Fruit fly (Drosophila melanogaster) whole organism, pupa: ENCODE data around the gene Noc3.

Experiments
- CG10348 ChIP-seq: fragments of 200-800 bp; sonication (Bioruptor generic); IDR thresholded peaks from 2 replicates; pipeline ENCODE4 v1.3.6; 2022; ENCODE audit warnings: missing biosample characterization, missing genetic modification characterization
- CG12605 ChIP-seq: fragments of 200-800 bp; sonication (Bioruptor generic); IDR thresholded peaks from 2 replicates; pipeline ENCODE4 v1.3.6; 2022; ENCODE audit warnings: missing biosample characterization, missing genetic modification characterization
- CG13204 ChIP-seq: fragments of 200-800 bp; sonication (Bioruptor generic); optimal IDR thresholded peaks from 2 replicates; lab custom pipeline; 2018; ENCODE audit warnings: missing biosample characterization, mild to moderate bottlenecking, missing genetic modification characterization, moderate library complexity
- CG14655 ChIP-seq: fragments of 200-800 bp; sonication (Bioruptor generic); optimal IDR thresholded peaks from 3 replicates; lab custom pipeline; 2017; ENCODE audit warnings: mild to moderate bottlenecking, missing biosample characterization, missing genetic modification reagents, missing genetic modification characterization
- CG15710 ChIP-seq: fragments of 200-800 bp; sonication (Bioruptor generic); optimal IDR thresholded peaks from 2 replicates; lab custom pipeline; 2018; ENCODE audit warnings: missing biosample characterization, mild to moderate bottlenecking, missing genetic modification characterization, moderate library complexity
- CG17806 ChIP-seq: fragments of 200-800 bp; sonication (Bioruptor generic); optimal IDR thresholded peaks from 2 replicates; lab custom pipeline; 2018; ENCODE audit warnings: missing biosample characterization, mild to moderate bottlenecking, missing genetic modification characterization, moderate library complexity
- CG32121 ChIP-seq: fragments of 200-800 bp; sonication (Bioruptor generic); IDR thresholded peaks from 2 replicates; pipeline ENCODE4 v1.3.6; 2022; ENCODE audit warnings: missing biosample characterization, missing genetic modification characterization
- CG34367 ChIP-seq: fragments of 200-800 bp; sonication (Bioruptor generic); optimal IDR thresholded peaks from 2 replicates; lab custom pipeline; 2018; ENCODE audit warnings: missing biosample characterization, mild to moderate bottlenecking, missing genetic modification characterization
- CG4496 ChIP-seq: fragments of 200-800 bp; sonication (Bioruptor generic); IDR thresholded peaks from 3 replicates; pipeline ENCODE4 v1.3.6; 2022; ENCODE audit warnings: missing biosample characterization, missing genetic modification characterization
- CG8159 ChIP-seq: fragments of 200-800 bp; sonication (Bioruptor generic); optimal IDR thresholded peaks from 3 replicates; lab custom pipeline; 2018; ENCODE audit warnings: missing biosample characterization, mild to moderate bottlenecking, missing genetic modification characterization, moderate library complexity
- CG8301 ChIP-seq: fragments of 200-800 bp; sonication (Bioruptor generic); optimal IDR thresholded peaks from 2 replicates; lab custom pipeline; 2018; ENCODE audit warnings: missing biosample characterization, mild to moderate bottlenecking, missing genetic modification characterization
- CG9948 ChIP-seq: fragments of 200-800 bp; sonication (Bioruptor generic); optimal IDR thresholded peaks from 2 replicates; lab custom pipeline; 2018; ENCODE audit warnings: missing biosample characterization, mild to moderate bottlenecking, missing genetic modification characterization, moderate library complexity
- D1 ChIP-seq: fragments of 200-800 bp; sonication (Bioruptor generic); optimal IDR thresholded peaks from 2 replicates; lab custom pipeline; 2018; ENCODE audit warnings: missing biosample characterization, mild to moderate bottlenecking, missing genetic modification characterization, moderate library complexity
- EcR ChIP-seq: fragments of 200-800 bp; sonication (Bioruptor generic); optimal IDR thresholded peaks from 3 replicates; lab custom pipeline; 2019; ENCODE audit warnings: missing biosample characterization, missing genetic modification characterization, mild to moderate bottlenecking, moderate library complexity, missing genetic modification reagents
- Ets98B ChIP-seq: fragments of 200-800 bp; sonication (Bioruptor generic); IDR thresholded peaks from 2 replicates; pipeline ENCODE4 v1.3.6; 2022; ENCODE audit warnings: missing biosample characterization, missing genetic modification characterization
- Pif1A ChIP-seq: fragments of 200-800 bp; sonication (Bioruptor generic); optimal IDR thresholded peaks from 3 replicates; lab custom pipeline; 2016; ENCODE audit warnings: missing biosample characterization, missing genetic modification characterization
- Pif1B ChIP-seq: fragments of 200-800 bp; sonication (Bioruptor generic); optimal IDR thresholded peaks from 3 replicates; lab custom pipeline; 2016; ENCODE audit warnings: missing biosample characterization, missing genetic modification characterization
- Snoo ChIP-seq: fragments of 200-800 bp; sonication (Bioruptor generic); optimal IDR thresholded peaks from 3 replicates; lab custom pipeline; 2017; ENCODE audit warnings: missing biosample characterization, mild to moderate bottlenecking, missing genetic modification characterization, inconsistent platforms
- fd96Ca ChIP-seq: fragments of 200-800 bp; sonication (Bioruptor generic); IDR thresholded peaks from 3 replicates; pipeline ENCODE4 v1.3.6; 2022; ENCODE audit warnings: missing biosample characterization, missing genetic modification characterization
- gl ChIP-seq: fragments of 200-800 bp; sonication (Bioruptor generic); optimal IDR thresholded peaks from 2 replicates; lab custom pipeline; 2018; ENCODE audit warnings: missing biosample characterization, mild to moderate bottlenecking, missing genetic modification characterization
- rn ChIP-seq: fragments of 200-800 bp; sonication (Bioruptor generic); IDR thresholded peaks from 2 replicates; pipeline ENCODE4 v1.3.6; 2022; ENCODE audit warnings: missing biosample characterization, missing genetic modification characterization

Gene Noc3

DNA sequence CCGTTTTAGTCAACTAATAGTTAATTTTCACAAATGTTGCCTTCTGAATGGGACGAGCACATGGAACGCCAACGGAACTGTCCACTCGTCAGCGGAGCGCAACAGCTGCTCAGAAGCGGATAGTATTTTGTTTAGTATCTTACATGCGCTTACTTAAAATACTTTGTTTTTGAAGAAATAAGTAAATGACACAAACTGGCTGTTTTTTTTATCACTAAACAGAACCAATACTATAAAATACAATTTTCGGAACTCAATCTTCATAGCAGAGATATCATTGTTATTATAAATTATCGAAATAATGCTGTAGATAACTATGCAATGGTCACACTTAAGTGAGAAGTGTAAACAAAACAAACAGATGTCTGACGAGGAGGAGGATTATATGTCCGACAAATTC is at the start of gene Noc3, which contains the start of gene CG10053:
Gene Noc3, minus strand, starts transcription at position 81 of the 400 bp plus-strand sequence.
Gene CG10053, plus strand, starts transcription at position 202 of the 400 bp plus-strand sequence.
- no peak for TF ChIP-seq CG32121 (GFP tag; lab: Robert Waterston, UW)
- TF ChIP-seq CG8159 (tag; lab: Kevin White, UChicago), result no peak
- no peak for TF ChIP-seq EcR (GFP tag; lab: Kevin White, UChicago)
- TF ChIP-seq Pif1B (GFP tag; lab: Kevin White, UChicago), result no peak
- no peak for TF ChIP-seq CG14655 (GFP tag; lab: Kevin White, UChicago)
- TF ChIP-seq CG17806 (tag; lab: Kevin White, UChicago), result no peak
- TF ChIP-seq Ets98B (GFP tag; lab: Robert Waterston, UW), result no peak
- no peak for TF ChIP-seq CG34367 (tag; lab: Kevin White, UChicago)
- no peak for TF ChIP-seq CG15710 (tag; lab: Kevin White, UChicago)
- TF ChIP-seq CG10348 (GFP tag; lab: Robert Waterston, UW), result no peak
- no peak for TF ChIP-seq CG13204 (GFP tag; lab: Kevin White, UChicago)
- no peak for TF ChIP-seq CG9948
- no peak for TF ChIP-seq gl (tag; lab: Kevin White, UChicago)
- no peak for TF ChIP-seq fd96Ca (GFP tag; lab: Robert Waterston, UW)
- TF ChIP-seq Snoo, result no peak
- TF ChIP-seq CG12605, result no peak

DNA sequence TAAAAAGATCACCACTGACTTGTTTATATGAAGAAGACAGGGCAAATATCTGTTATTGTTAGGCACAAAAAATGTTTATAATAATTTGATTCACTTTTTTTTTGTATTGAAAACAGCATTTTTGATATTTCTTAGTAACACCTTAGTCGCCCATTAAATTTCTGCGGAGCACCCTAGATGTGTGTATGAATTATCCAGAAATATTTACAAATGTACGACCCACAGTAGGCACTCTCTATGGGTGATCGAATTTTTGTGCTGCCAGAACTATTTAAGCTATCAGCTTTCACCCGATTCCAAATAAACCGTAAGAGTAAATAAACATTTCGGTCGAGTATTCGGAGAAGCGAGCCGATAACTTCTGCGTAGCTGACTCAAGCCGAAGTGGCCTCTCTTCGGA is 38.9 kb upstream of the Noc3 start, which contains the start of gene RacGAP84C:
Gene RacGAP84C, plus strand, starts transcription at position 301 of the 400 bp plus-strand sequence.
- TF ChIP-seq CG4496 (GFP tag; lab: Robert Waterston, UW) (no peak), CG14655 (GFP tag; lab: Kevin White, UChicago) (no peak), CG12605 (no peak), EcR (GFP tag; lab: Kevin White, UChicago) (no peak), Snoo (no peak), Pif1B (GFP tag; lab: Kevin White, UChicago) (no peak), Ets98B (GFP tag; lab: Robert Waterston, UW) (no peak), CG9948 (no peak), Pif1A (GFP tag; lab: Kevin White, UChicago) (no peak), rn (no peak), CG17806 (tag; lab: Kevin White, UChicago) (no peak), D1 (tag; lab: Kevin White, UChicago) (no peak), fd96Ca (GFP tag; lab: Robert Waterston, UW) (no peak)

DNA sequence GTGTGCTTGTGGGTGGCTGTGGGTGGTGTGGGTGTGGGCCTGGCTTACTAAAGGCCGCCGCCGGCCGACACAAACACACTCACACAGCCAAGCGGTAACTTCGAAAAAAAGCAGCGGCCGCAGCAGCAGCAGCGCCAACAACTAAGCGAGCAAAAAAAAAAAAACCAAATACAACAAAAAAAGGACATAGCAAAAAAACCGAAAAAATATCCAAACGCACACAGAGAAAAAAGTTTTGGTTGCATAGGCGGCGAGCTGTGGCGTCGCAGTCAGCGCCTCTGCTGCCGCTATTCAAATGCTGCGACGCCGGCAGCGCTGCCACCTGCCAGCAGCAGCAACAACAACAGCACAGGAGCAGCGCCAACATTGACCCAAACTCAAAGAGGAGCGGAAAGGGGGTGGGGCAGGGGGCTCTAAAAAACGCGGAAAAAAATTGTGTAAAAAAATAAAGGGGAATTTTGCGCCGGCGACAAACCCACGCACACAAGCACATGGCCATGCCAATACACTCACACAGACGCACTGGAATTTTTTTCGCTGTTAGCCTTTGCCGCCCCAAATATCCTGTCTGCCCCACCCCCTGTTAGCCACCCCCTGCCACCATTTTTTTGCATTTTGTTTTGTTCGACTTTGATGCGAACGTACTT is 35.6 kb upstream of the Noc3 start:
- no peak for TF ChIP-seq CG15710 (tag; lab: Kevin White, UChicago)
- peak; percentile 1 for TF ChIP-seq CG8159 (tag; lab: Kevin White, UChicago)
- TF ChIP-seq CG9948, result no peak
- no peak for TF ChIP-seq CG10348 (GFP tag; lab: Robert Waterston, UW)
- no peak; the same call in 1 of the 2 replicates for TF ChIP-seq rn
- TF ChIP-seq CG32121 (GFP tag; lab: Robert Waterston, UW), result no peak
- peak; percentile 28; the same call in 1 of the 2 replicates for TF ChIP-seq CG12605
- peak; percentile 53; the same call in 1 of the 3 replicates for TF ChIP-seq CG4496 (GFP tag; lab: Robert Waterston, UW)
- TF ChIP-seq EcR (GFP tag; lab: Kevin White, UChicago), result no peak
- peak; percentile 22 for TF ChIP-seq CG14655 (GFP tag; lab: Kevin White, UChicago)
- no peak for TF ChIP-seq CG34367 (tag; lab: Kevin White, UChicago)
- TF ChIP-seq Pif1A (GFP tag; lab: Kevin White, UChicago), result no peak
- TF ChIP-seq CG13204 (GFP tag; lab: Kevin White, UChicago), result peak; percentile 26
- TF ChIP-seq fd96Ca (GFP tag; lab: Robert Waterston, UW), result 0 out of 3 replicates have a peak, but pooled peaks have one; percentile 20
- no peak for TF ChIP-seq D1 (tag; lab: Kevin White, UChicago)

DNA sequence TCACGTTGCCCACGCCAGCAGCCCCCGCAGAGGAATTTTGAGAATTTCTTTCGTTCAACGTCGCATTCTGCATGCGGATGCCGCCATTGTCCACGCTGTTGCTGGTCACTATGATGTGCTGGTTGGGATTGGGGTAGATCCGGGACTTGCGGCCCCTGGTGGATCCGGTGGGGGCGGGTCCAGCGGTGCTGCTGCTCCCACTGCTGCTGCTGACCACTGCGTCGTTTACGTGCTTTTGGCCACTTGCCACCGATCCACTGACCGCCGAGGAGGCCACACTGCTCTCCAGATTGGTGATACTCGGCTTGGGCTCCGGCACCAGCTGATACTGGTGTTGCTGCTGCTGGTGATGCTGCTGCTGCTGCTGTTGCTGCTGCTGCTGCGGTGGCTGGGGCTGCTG is 30.0 kb upstream of the Noc3 start:
- TF ChIP-seq CG12605 (no peak), rn (no peak), CG17806 (tag; lab: Kevin White, UChicago) (no peak), CG4496 (GFP tag; lab: Robert Waterston, UW) (no peak), CG10348 (GFP tag; lab: Robert Waterston, UW) (no peak)

DNA sequence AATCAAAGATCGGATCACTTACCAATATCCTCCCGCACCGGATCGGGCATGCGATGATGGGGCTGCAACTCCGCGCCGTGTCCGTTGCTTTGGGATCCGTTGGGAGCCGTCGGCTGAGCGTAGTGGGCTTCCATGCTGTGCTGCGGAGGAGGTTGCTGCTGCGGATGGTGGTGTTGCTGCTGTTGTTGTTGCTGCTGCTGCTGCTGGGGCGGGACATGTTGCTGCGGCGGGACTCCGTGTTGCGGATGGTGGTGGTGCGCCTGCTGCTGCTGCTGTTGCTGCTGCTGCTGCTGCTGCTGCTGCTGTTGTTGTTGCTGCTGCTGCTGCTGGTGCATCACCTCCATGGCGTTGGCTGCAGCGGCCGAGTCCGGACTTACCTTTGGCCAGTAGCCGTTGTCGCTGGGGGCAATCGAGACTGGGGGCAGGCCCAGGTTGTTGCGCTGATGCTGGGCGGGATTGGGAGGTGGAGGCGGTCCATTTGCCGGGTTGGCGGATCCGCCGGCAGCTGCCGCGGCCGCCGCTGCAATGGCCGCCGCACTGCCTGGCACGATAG is 28.3 kb upstream of the Noc3 start:
- TF ChIP-seq CG32121 (GFP tag; lab: Robert Waterston, UW) (no peak), CG14655 (GFP tag; lab: Kevin White, UChicago) (no peak), CG13204 (GFP tag; lab: Kevin White, UChicago) (no peak), gl (tag; lab: Kevin White, UChicago) (no peak), CG8159 (tag; lab: Kevin White, UChicago) (no peak), CG12605 (no peak), CG8301 (tag; lab: Kevin White, UChicago) (no peak), CG34367 (tag; lab: Kevin White, UChicago) (no peak)
